Worm (Caenorhabditis elegans): ENCODE data around the gene arrd-1.

Gene arrd-1

DNA sequence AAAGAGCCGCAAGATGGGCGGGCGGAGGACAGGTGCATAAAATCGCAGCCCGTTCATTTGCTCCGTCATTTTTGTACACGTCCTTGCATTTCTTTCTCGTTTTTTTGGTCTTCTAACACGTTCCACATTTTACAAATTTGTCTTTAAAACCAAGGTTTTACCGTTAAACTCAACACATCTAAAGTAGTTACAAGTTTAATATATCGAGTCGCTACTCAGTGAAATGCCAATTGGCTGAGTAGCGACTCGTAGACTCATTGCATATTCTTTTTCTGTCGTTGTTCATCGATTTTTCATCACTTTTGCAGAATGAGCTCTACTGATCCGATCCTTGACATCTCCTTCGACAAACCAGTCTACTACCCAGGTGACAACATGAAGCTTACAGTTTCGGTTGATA, at the start of gene arrd-1:
arrd-1 (plus strand) TSS at position 301 of the 400 bp plus-strand sequence.
- no peak for TF ChIP-seq hmg-4 (GFP tag; optimal IDR thresholded peaks at IDR 0.05)
- no peak for TF ChIP-seq flt-1 (GFP tag; IDR thresholded peaks at IDR 0.05)
- TF ChIP-seq hmbx-1 (tag; optimal IDR thresholded peaks at IDR 0.05), result no peak
- no peak for TF ChIP-seq pes-1 (GFP tag; IDR thresholded peaks at IDR 0.05)
- no peak for TF ChIP-seq ama-1 (optimal IDR thresholded peaks at IDR 0.05)
- no peak for TF ChIP-seq B0310.2 (tag; optimal IDR thresholded peaks at IDR 0.05)
- TF ChIP-seq aly-1 (tag; optimal IDR thresholded peaks at IDR 0.05), result no peak
- TF ChIP-seq F13C5.2 (tag; optimal IDR thresholded peaks at IDR 0.05), result no peak
- no peak for TF ChIP-seq ceh-13 (GFP tag; optimal IDR thresholded peaks at IDR 0.05)
- no peak for TF ChIP-seq hnd-1 (tag; optimal IDR thresholded peaks at IDR 0.05)
- TF ChIP-seq ets-7 (tag; optimal IDR thresholded peaks at IDR 0.05), result no peak
- no peak for TF ChIP-seq sea-1 (GFP tag; conservative IDR thresholded peaks at IDR 0.05)
- no peak for TF ChIP-seq tbx-11 (GFP tag; IDR thresholded peaks at IDR 0.05)
- no peak for TF ChIP-seq ceh-36 (tag; optimal IDR thresholded peaks at IDR 0.05)
- TF ChIP-seq tra-4 (tag; optimal IDR thresholded peaks at IDR 0.05), result no peak
- TF ChIP-seq tbx-37 (GFP tag; conservative IDR thresholded peaks at IDR 0.05), result no peak

DNA sequence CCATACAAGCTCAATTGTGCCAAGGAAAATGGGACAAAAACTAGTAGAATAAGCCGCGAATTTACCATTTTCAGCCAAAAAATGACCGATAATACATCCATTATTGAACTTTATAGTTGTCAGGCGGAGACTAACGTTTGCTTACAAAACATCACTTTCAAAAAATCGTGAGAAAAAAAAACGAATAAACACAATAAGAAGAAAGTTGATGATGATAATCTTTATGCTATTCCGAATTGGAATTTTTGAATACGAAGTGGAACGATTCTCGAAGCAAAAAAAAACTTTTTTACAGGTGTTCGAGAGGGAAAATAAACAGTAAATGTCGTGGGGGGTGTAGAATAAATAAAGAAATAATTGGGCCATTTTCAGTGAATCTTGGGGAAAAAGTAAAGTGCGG, 49.7 kb upstream of the arrd-1 start, which contains the start of gene W08F4.7:
W08F4.7 (minus strand) TSS at position 101 of the 400 bp plus-strand sequence.
- TF ChIP-seq B0310.2 (tag; optimal IDR thresholded peaks at IDR 0.05) (no peak), hmg-4 (GFP tag; optimal IDR thresholded peaks at IDR 0.05) (no peak), tbx-37 (GFP tag; conservative IDR thresholded peaks at IDR 0.05) (no peak), ama-1 (optimal IDR thresholded peaks at IDR 0.05) (no peak), hmbx-1 (tag; optimal IDR thresholded peaks at IDR 0.05) (no peak), F13C5.2 (tag; optimal IDR thresholded peaks at IDR 0.05) (no peak), aly-1 (tag; optimal IDR thresholded peaks at IDR 0.05) (no peak), tra-4 (tag; optimal IDR thresholded peaks at IDR 0.05) (no peak), flt-1 (GFP tag; IDR thresholded peaks at IDR 0.05) (no peak), pes-1 (GFP tag; IDR thresholded peaks at IDR 0.05) (no peak), ceh-13 (GFP tag; optimal IDR thresholded peaks at IDR 0.05) (no peak), sea-1 (GFP tag; conservative IDR thresholded peaks at IDR 0.05) (no peak), hnd-1 (tag; optimal IDR thresholded peaks at IDR 0.05) (no peak)

DNA sequence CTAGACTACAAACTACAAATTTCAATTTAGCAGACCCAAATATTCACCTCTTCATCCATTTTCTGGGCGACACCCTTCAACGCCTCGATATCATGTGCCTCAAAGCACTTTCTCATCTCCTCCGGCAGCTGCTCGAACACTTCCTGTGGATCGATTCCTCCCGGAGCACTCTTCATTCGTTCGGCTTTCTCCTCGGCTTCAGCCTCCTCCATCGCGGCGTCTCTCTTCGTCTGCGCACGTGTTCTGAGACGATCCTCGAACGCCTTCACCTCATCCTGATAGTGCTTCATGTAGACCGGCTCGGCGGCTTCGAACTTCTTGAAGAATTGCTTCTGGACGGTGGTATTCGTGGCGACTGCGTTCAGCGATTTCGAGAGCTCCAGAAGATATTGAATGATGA, 48.5 kb upstream of the arrd-1 start:
- TF ChIP-seq tbx-37 (GFP tag; conservative IDR thresholded peaks at IDR 0.05), result no peak
- TF ChIP-seq scrt-1 (GFP tag; IDR thresholded peaks at IDR 0.05), result no peak
- no peak for TF ChIP-seq B0310.2 (tag; optimal IDR thresholded peaks at IDR 0.05)
- no peak for TF ChIP-seq ceh-13 (GFP tag; optimal IDR thresholded peaks at IDR 0.05)
- TF ChIP-seq pes-1 (GFP tag; IDR thresholded peaks at IDR 0.05), result no peak
- no peak for TF ChIP-seq aly-1 (tag; optimal IDR thresholded peaks at IDR 0.05)
- TF ChIP-seq flt-1 (GFP tag; IDR thresholded peaks at IDR 0.05), result no peak
- TF ChIP-seq ceh-36 (tag; optimal IDR thresholded peaks at IDR 0.05), result no peak
- TF ChIP-seq ets-7 (tag; optimal IDR thresholded peaks at IDR 0.05), result no peak
- TF ChIP-seq tbx-11 (GFP tag; IDR thresholded peaks at IDR 0.05), result no peak
- no peak for TF ChIP-seq hmg-4 (GFP tag; optimal IDR thresholded peaks at IDR 0.05)
- TF ChIP-seq tra-4 (tag; optimal IDR thresholded peaks at IDR 0.05), result no peak
- TF ChIP-seq sea-1 (GFP tag; conservative IDR thresholded peaks at IDR 0.05), result no peak
- TF ChIP-seq hmbx-1 (tag; optimal IDR thresholded peaks at IDR 0.05), result no peak
- TF ChIP-seq hnd-1 (tag; optimal IDR thresholded peaks at IDR 0.05), result no peak
- no peak for TF ChIP-seq ama-1 (optimal IDR thresholded peaks at IDR 0.05)
- no peak for TF ChIP-seq F13C5.2 (tag; optimal IDR thresholded peaks at IDR 0.05)

DNA sequence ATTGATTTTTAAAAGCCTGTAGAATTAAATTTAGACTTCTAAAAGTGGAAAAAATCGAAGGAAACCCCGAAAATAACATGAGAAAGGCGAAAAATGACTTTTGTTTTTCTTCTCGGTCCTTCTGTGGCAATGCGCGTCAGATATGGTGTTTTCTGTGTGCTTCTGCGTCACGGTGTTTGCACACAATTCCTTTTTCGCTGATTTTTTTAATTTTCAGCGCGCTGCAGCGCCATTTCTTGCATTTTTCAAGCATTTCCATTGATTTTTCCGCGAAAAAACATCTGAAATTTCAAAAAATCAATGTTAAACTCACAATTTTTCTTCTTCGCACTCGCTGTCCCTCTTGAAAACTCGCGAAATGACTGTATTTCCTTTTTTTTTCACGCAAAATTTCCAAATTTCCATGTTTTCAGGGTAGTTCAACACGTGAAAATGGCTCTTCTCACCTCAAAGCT, 47.1 kb upstream of the arrd-1 start, which contains the start of the genes cdc-37 and W08F4.3:
cdc-37 (minus strand) TSS at position 405 of the 455 bp plus-strand sequence.
W08F4.3 (plus strand) TSS at position 414 of the 455 bp plus-strand sequence.
- TF ChIP-seq hnd-1 (tag; optimal IDR thresholded peaks at IDR 0.05) (no peak), tbx-37 (GFP tag; conservative IDR thresholded peaks at IDR 0.05) (no peak)

DNA sequence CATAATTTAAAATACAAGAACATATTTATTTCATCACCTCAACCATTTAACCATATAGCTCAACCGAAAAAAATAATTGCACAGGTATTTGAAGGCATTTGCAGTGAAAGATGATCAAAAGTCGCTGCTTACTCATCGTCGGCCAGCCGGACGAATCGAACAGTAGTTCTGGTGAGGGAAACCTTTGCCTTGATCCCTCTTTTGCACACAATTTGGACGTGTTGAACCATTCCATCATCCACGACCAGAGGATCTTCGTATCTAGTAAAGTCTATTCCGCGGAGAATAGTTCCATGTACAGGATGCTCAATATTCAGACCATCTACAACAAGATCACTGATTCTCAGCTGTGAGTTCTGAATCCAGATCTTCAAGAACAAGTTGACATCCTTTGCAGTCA, 45.3 kb upstream of the arrd-1 start:
- TF ChIP-seq tbx-11 (GFP tag; IDR thresholded peaks at IDR 0.05) (no peak), hmbx-1 (tag; optimal IDR thresholded peaks at IDR 0.05) (no peak), tra-4 (tag; optimal IDR thresholded peaks at IDR 0.05) (no peak), F13C5.2 (tag; optimal IDR thresholded peaks at IDR 0.05) (no peak)

DNA sequence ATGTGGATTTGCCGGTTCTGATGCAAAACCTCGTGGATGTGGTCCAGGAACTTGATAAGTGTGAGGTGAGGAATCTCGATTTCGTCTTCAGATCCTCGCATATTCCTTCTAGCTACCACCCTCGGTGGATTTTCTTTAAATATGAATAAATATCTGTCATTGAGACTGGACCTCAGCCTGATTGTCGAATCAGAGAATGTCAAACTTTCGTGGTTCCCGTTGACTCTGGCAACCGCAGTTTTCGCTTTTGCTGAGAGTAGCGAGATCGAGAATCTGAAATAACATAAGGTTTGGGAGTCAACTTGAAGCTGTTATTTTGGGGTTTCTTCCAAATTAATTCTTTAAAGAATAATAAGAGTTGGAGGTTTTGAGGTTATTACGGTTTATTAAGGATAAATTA, 44.7 kb upstream of the arrd-1 start, which contains the start of gene fbxb-14:
fbxb-14 (minus strand) TSS at position 101 of the 400 bp plus-strand sequence.
- TF ChIP-seq F13C5.2 (tag; optimal IDR thresholded peaks at IDR 0.05), result no peak

DNA sequence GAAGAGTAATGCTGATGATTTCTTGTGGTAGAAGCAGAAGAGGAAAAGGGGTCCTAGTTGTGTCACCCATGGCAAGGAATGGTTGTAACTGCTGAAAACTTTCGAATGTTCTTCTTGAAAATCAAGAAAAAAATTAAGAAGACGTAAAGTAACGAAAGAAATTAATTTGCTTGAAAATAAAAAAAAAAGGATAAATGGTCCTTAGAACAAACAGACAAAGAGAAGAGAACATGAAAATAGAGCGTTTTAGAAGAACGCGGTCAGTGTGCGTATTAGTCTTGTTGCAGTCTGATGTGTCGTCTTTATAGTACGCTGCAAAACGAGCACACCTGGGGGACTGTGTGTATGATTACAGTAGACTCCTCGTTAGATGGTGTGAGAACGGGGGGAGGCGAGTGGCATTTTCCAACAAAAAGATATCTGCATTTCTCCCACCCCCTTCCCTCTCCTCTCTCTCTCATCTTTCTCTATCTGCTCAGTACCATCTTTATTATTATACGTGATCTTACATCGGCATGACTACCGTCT, 42.9 kb upstream of the arrd-1 start, which contains the start of the genes W08F4.12 and W08F4.13:
W08F4.12 (minus strand) TSS at position 101 of the 528 bp plus-strand sequence.
W08F4.13 (plus strand) TSS at position 478 of the 528 bp plus-strand sequence.
- TF ChIP-seq ama-1 (optimal IDR thresholded peaks at IDR 0.05) (no peak), ets-7 (tag; optimal IDR thresholded peaks at IDR 0.05) (no peak), hmg-4 (GFP tag; optimal IDR thresholded peaks at IDR 0.05) (no peak), ceh-13 (GFP tag; optimal IDR thresholded peaks at IDR 0.05) (no peak), pes-1 (GFP tag; IDR thresholded peaks at IDR 0.05) (no peak), sea-1 (GFP tag; conservative IDR thresholded peaks at IDR 0.05) (no peak), B0310.2 (tag; optimal IDR thresholded peaks at IDR 0.05) (no peak), aly-1 (tag; optimal IDR thresholded peaks at IDR 0.05) (no peak), ceh-36 (tag; optimal IDR thresholded peaks at IDR 0.05) (no peak), tbx-37 (GFP tag; conservative IDR thresholded peaks at IDR 0.05) (no peak)

DNA sequence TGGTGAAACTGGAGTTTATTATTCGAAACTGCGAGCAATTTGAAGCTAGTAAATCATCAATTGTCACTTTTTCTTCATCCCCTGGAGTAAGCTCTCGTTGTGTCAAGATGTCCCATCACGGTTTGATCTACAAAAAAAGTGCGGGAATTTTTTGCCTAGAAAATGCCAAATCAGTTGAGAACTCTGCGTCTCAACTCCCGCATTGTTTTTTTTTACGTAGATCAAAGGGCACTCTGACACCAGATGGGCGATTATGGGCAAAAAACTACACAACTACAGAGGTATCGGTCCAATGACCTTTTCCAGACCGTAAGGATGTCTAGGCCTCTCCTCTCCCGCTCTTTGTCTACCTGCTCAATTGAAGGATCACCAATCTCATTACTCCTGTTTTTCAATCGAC, 39.8 kb upstream of the arrd-1 start, which contains the start of gene fbxb-34:
fbxb-34 (plus strand) TSS at position 301 of the 400 bp plus-strand sequence.
- TF ChIP-seq aly-1 (tag; optimal IDR thresholded peaks at IDR 0.05) (no peak), B0310.2 (tag; optimal IDR thresholded peaks at IDR 0.05) (no peak), pes-1 (GFP tag; IDR thresholded peaks at IDR 0.05) (no peak), hnd-1 (tag; optimal IDR thresholded peaks at IDR 0.05) (no peak), hmg-4 (GFP tag; optimal IDR thresholded peaks at IDR 0.05) (no peak), sea-1 (GFP tag; conservative IDR thresholded peaks at IDR 0.05) (no peak)
